Worm (Caenorhabditis elegans) whole organism, midembryonic: ENCODE measurements around the gene C52E4.12.

Source experiments
- T22C8.4 ChIP-seq: fragments of 200-800 bp; sonication (Bioruptor generic); IDR thresholded peaks from 2 replicates; pipeline ENCODE4 v1.3.6; 2022; ENCODE audit warnings: missing genetic modification characterization, missing compliant biosample characterization
- flt-1 ChIP-seq: fragments of 200-800 bp; sonication (Bioruptor generic); IDR thresholded peaks from 2 replicates; pipeline ENCODE4 v1.3.6; 2022; ENCODE audit warnings: missing genetic modification characterization, missing compliant biosample characterization
- klf-2 ChIP-seq: fragments of 200-800 bp; sonication (Bioruptor generic); conservative IDR thresholded peaks from 2 replicates; pipeline ENCODE4 v1.3.6; 2022; ENCODE audit warnings: missing genetic modification reagents, missing genetic modification characterization, missing compliant biosample characterization
- ztf-23 ChIP-seq: fragments of 200-800 bp; sonication (Bioruptor generic); IDR thresholded peaks from 2 replicates; pipeline ENCODE4 v1.3.6; 2022; ENCODE audit warnings: missing genetic modification reagents, missing genetic modification characterization, missing compliant biosample characterization
- ztf-29 ChIP-seq: fragments of 200-800 bp; sonication (Bioruptor generic); IDR thresholded peaks from 2 replicates; pipeline ENCODE4 v1.3.6; 2022; ENCODE audit warnings: missing genetic modification reagents, missing genetic modification characterization, missing compliant biosample characterization

ce11 chrV:11953621-11954020 lies 42.3 kb upstream of the C52E4.12 start:
- no peak for TF ChIP-seq ztf-23 (GFP tag; lab: Robert Waterston, UW)
- no peak for TF ChIP-seq ztf-29 (GFP tag; lab: Robert Waterston, UW)
- TF ChIP-seq klf-2 (GFP tag; lab: Robert Waterston, UW): no peak
- no peak for TF ChIP-seq flt-1 (GFP tag; lab: Robert Waterston, UW)
- TF ChIP-seq T22C8.4 (GFP tag; lab: Robert Waterston, UW): no peak
